Worm (Caenorhabditis elegans): Measurements from ENCODE around the gene flp-4.

DNA sequence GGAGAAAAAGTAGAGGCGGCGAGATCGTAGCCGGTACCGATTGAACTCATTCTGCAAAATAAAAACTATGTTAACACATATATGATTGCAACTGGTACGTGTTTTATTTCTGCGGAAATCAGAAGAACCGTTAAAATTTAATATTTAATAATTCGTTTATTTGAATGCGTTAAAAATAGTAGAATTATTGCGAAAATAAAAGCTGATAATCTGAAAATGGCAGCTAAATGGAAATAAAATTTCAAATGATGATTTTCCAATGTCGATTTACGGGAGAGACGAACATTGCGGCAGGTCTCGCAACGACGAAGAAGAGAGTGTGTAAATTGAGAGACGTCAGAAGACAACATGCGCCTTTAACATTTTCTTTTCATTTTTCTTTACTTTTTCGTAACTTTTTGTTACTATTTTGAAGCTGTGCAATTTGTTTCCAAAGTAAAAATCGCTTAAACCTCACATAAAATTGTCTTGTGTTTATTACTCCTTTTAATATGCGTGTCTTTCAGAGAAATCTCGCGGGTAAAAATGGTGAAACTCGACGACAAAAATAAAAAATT is 51.2 kb downstream of the flp-4 start, which contains the start of the genes pas-7 and puf-12:
- TF ChIP-seq nhr-28 (tag; optimal IDR thresholded peaks at IDR 0.05) = no peak
- TF ChIP-seq duxl-1 (tag; optimal IDR thresholded peaks at IDR 0.05; ENCODE audit: poor library complexity) = no peak
- no peak for TF ChIP-seq nhr-11 (tag; optimal IDR thresholded peaks at IDR 0.05)
- TF ChIP-seq skn-1 (tag; optimal IDR thresholded peaks at IDR 0.05) = no peak
- peak; percentile 12 for TF ChIP-seq dpl-1 (GFP tag; optimal IDR thresholded peaks at IDR 0.05)
- TF ChIP-seq snpc-4 (tag; optimal IDR thresholded peaks at IDR 0.05) = no peak
- no peak for TF ChIP-seq unc-62 (GFP tag; optimal IDR thresholded peaks at IDR 0.05 in 1 of 2)
- no peak for TF ChIP-seq unc-62 (tag; optimal IDR thresholded peaks at IDR 0.05)
- no peak for TF ChIP-seq fos-1 (tag; optimal IDR thresholded peaks at IDR 0.05)
- TF ChIP-seq fkh-10 (GFP tag; optimal IDR thresholded peaks at IDR 0.05) = no peak
- TF ChIP-seq ceh-82 (tag; optimal IDR thresholded peaks at IDR 0.05) = no peak
- no peak for TF ChIP-seq madf-9 (GFP tag; conservative IDR thresholded peaks at IDR 0.05)
- TF ChIP-seq egl-27 (tag; optimal IDR thresholded peaks at IDR 0.05) = no peak
- TF ChIP-seq nhr-102 (tag; optimal IDR thresholded peaks at IDR 0.05) = no peak

Measured in whole organism, L4 larva.